Fruit fly (Drosophila melanogaster): Measurements from ENCODE around the gene Pi4KIIIalpha.

Pi4KIIIalpha gene

DNA sequence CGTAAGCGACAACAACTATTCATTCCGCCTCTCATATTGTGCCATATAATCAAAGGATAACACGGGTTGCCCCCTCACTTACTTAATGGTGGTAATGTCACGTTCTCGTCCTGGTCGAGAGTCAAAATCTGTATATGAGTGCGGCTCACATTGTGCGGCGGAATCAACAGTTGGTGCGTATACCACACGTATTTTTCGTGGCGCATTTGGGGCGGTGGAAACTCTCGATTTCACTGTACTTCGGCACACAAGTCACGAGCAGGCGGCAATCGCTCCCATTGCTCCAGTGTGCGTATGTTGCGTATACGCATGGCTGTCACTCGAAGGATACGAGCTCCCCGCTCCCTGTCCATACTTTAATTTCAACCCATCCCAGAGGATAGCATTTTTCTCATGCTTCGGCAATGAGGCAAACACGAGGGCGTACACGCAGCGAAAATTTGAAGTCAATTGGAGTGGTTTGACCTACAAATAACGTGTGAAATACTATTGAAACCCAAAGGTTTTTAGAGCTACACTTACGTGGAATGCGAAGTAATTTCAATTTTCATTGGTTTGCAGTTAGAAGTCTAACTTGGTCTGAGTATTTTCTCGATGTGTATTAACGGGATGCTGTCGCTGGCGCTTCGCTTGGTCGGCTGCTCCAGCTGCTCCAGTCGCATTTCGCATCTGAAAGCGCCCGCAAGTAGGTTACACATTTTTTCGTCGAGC is 42.7 kb upstream of the Pi4KIIIalpha start (continued):
- no peak for TF ChIP-seq mld (GFP tag; IDR thresholded peaks at IDR 0.05; ENCODE audit: partially characterized antibody)
- TF ChIP-seq CG6272 (GFP tag; IDR thresholded peaks at IDR 0.05): peak; percentile 53; the same call in 1 of the 2 replicates
- TF ChIP-seq ara (GFP tag; IDR thresholded peaks at IDR 0.05): 0 out of 2 replicates have a peak, but pooled peaks have one; percentile 36
- TF ChIP-seq Fer3 (tag; optimal IDR thresholded peaks at IDR 0.05): peak; percentile 81
- peak; percentile 83 for TF ChIP-seq HLH54F (GFP tag; optimal IDR thresholded peaks at IDR 0.05)
- peak; percentile 67 for TF ChIP-seq pb (GFP tag; optimal IDR thresholded peaks at IDR 0.05)
- peak; percentile 60 for TF ChIP-seq Chrac-16 (GFP tag; optimal IDR thresholded peaks at IDR 0.05)
- TF ChIP-seq Dip3 (GFP tag; optimal IDR thresholded peaks at IDR 0.05): peak; percentile 75
- no peak for TF ChIP-seq croc (GFP tag; conservative IDR thresholded peaks at IDR 0.05)
- no peak for TF ChIP-seq CG7963 (GFP tag; IDR thresholded peaks at IDR 0.05; ENCODE audit: partially characterized antibody)
- peak; percentile 63 for TF ChIP-seq HmgD (GFP tag; optimal IDR thresholded peaks at IDR 0.05)
- peak; percentile 92 for TF ChIP-seq CG12769 (tag; optimal IDR thresholded peaks at IDR 0.05)
- peak; percentile 71 for TF ChIP-seq Xrp1 (GFP tag; IDR thresholded peaks at IDR 0.05)
- TF ChIP-seq knrl (GFP tag; IDR thresholded peaks at IDR 0.05; ENCODE audit: partially characterized antibody): no peak
- TF ChIP-seq CG7357 (GFP tag; IDR thresholded peaks at IDR 0.05): peak; percentile 70
- TF ChIP-seq Bdp1 (GFP tag; optimal IDR thresholded peaks at IDR 0.05): peak; percentile 67
- no peak for TF ChIP-seq hkb (optimal IDR thresholded peaks at IDR 0.05)
- TF ChIP-seq hkb (GFP tag; IDR thresholded peaks at IDR 0.05): peak; percentile 80
- TF ChIP-seq Mad (GFP tag; optimal IDR thresholded peaks at IDR 0.05): peak; percentile 46
- no peak for TF ChIP-seq pros (GFP tag; optimal IDR thresholded peaks at IDR 0.05)
- TF ChIP-seq Meics (GFP tag; optimal IDR thresholded peaks at IDR 0.05): peak; percentile 87
- TF ChIP-seq CG12942 (GFP tag; optimal IDR thresholded peaks at IDR 0.05): peak; percentile 63
- peak; percentile 71 for TF ChIP-seq CG17385 (GFP tag; optimal IDR thresholded peaks at IDR 0.05)
- TF ChIP-seq Usf (GFP tag; optimal IDR thresholded peaks at IDR 0.05): peak; percentile 1
- no peak for TF ChIP-seq hth (optimal IDR thresholded peaks at IDR 0.05)
- TF ChIP-seq al (GFP tag; IDR thresholded peaks at IDR 0.05): peak; percentile 46
- no peak for TF ChIP-seq h (optimal IDR thresholded peaks at IDR 0.05)
- TF ChIP-seq pho (GFP tag; optimal IDR thresholded peaks at IDR 0.05): peak; percentile 80
- TF ChIP-seq CG5953 (GFP tag; IDR thresholded peaks at IDR 0.05): peak; percentile 66
- peak; percentile 88 for TF ChIP-seq ind (GFP tag; optimal IDR thresholded peaks at IDR 0.05)
- peak; percentile 81 for TF ChIP-seq zfh2 (GFP tag; optimal IDR thresholded peaks at IDR 0.05)
- no peak for TF ChIP-seq usp (GFP tag; optimal IDR thresholded peaks at IDR 0.05)
- TF ChIP-seq amos (GFP tag; IDR thresholded peaks at IDR 0.05; ENCODE audit: partially characterized antibody): no peak
- TF ChIP-seq CG13775 (GFP tag; optimal IDR thresholded peaks at IDR 0.05): peak; percentile 63
- peak; percentile 80 for TF ChIP-seq Side (GFP tag; optimal IDR thresholded peaks at IDR 0.05)
- TF ChIP-seq ewg (GFP tag; optimal IDR thresholded peaks at IDR 0.05): peak; percentile 59
- TF ChIP-seq lmd (GFP tag; IDR thresholded peaks at IDR 0.05): peak; percentile 82
- TF ChIP-seq Doc2 (GFP tag; IDR thresholded peaks at IDR 0.05): peak; percentile 43; the same call in 1 of the 2 replicates
- peak; percentile 83 for TF ChIP-seq Aef1 (GFP tag; IDR thresholded peaks at IDR 0.05)
- TF ChIP-seq zfh1 (GFP tag; IDR thresholded peaks at IDR 0.05): peak; percentile 64
- peak; percentile 65; the same call in 2 of the 3 replicates for TF ChIP-seq CG17361 (GFP tag; IDR thresholded peaks at IDR 0.05)
- peak; percentile 74 for TF ChIP-seq Hsf (GFP tag; optimal IDR thresholded peaks at IDR 0.05)
- peak; percentile 96 for TF ChIP-seq CG18599 (GFP tag; optimal IDR thresholded peaks at IDR 0.05)
- peak; percentile 54; the same call in 1 of the 3 replicates for TF ChIP-seq ken (GFP tag; IDR thresholded peaks at IDR 0.05)
- peak; percentile 80 for TF ChIP-seq CG7839 (tag; optimal IDR thresholded peaks at IDR 0.05)
- TF ChIP-seq CG11695 (GFP tag; IDR thresholded peaks at IDR 0.05): peak; percentile 81; the same call in 2 of the 3 replicates
- TF ChIP-seq chinmo (GFP tag; IDR thresholded peaks at IDR 0.05; ENCODE audit: partially characterized antibody): no peak
- peak; percentile 69 for TF ChIP-seq CG9817 (tag; optimal IDR thresholded peaks at IDR 0.05)
- TF ChIP-seq BEAF-32 (GFP tag; optimal IDR thresholded peaks at IDR 0.05): no peak
- TF ChIP-seq fd64A (GFP tag; optimal IDR thresholded peaks at IDR 0.05): no peak
